Fruit fly (Drosophila melanogaster) ovary, adult (tissue): ENCODE data around the gene CG11842.

Experiments used
- CG17801 ChIP-seq: fragments of 200-800 bp; optimal IDR thresholded peaks from 2 replicates; lab custom pipeline; 2019; ENCODE audit warnings: missing biosample characterization, mild to moderate bottlenecking, missing genetic modification characterization, moderate library complexity; ENCODE audit not compliant: partially characterized antibody

CG11842 gene

dm6 chr3R:29075631-29076398 is 23.3 kb downstream of the CG11842 start:
- TF ChIP-seq CG17801 = no peak

dm6 chr3R:29076609-29077008 is 24.1 kb downstream of the CG11842 start:
- peak; percentile 7 for TF ChIP-seq CG17801

dm6 chr3R:29077572-29077971 is 25.1 kb downstream of the CG11842 start:
- TF ChIP-seq CG17801 = no peak

- no peak for TF ChIP-seq CG17801
These were observed 29.6 kb downstream of the CG11842 start for dm6 chr3R:29082034-29082433.

dm6 chr3R:29082511-29083296 is 30.2 kb downstream of the CG11842 start:
- no peak for TF ChIP-seq CG17801

dm6 chr3R:29083459-29084457 is 31.3 kb downstream of the CG11842 start:
- no peak for TF ChIP-seq CG17801

- TF ChIP-seq CG17801 = no peak
These were observed 34.4 kb downstream of the CG11842 start for dm6 chr3R:29086896-29087295.

- TF ChIP-seq CG17801 = no peak
These were observed 34.9 kb downstream of the CG11842 start for dm6 chr3R:29087302-29087782.

- TF ChIP-seq CG17801 = no peak
These were observed 35.5 kb downstream of the CG11842 start for dm6 chr3R:29087926-29088487.

dm6 chr3R:29088938-29089661 is 36.6 kb downstream of the CG11842 start:
- no peak for TF ChIP-seq CG17801

- TF ChIP-seq CG17801 = no peak
These were observed 37.2 kb downstream of the CG11842 start for dm6 chr3R:29089662-29090007.

- TF ChIP-seq CG17801 = no peak
These were observed 39.1 kb downstream of the CG11842 start for dm6 chr3R:29091609-29092008.

- TF ChIP-seq CG17801 = no peak
These were observed 41.7 kb downstream of the CG11842 start for dm6 chr3R:29094152-29094551.

dm6 chr3R:29095525-29095924 is 43.0 kb downstream of the CG11842 start:
- no peak for TF ChIP-seq CG17801

- TF ChIP-seq CG17801 = no peak
These were observed 43.5 kb downstream of the CG11842 start for dm6 chr3R:29096009-29096443.
